Worm (Caenorhabditis elegans) whole organism, L1 larva: Measurements from ENCODE around the gene F21D12.2.

Experiments
- C34B4.2 ChIP-seq: sonication (generic microtip); optimal IDR thresholded peaks from 2 replicates; lab custom pipeline; 2017; ENCODE audit warnings: mild to moderate bottlenecking, missing genetic modification characterization, missing compliant biosample characterization
- aha-1 ChIP-seq: fragments of 150-350 bp; optimal IDR thresholded peaks from 2 replicates; lab custom pipeline; 2014; ENCODE audit warnings: missing biosample characterization, missing genetic modification characterization
- alr-1 ChIP-seq: fragments of 200-800 bp; sonication (Bioruptor generic); optimal IDR thresholded peaks from 2 replicates; lab custom pipeline; 2018; ENCODE audit warnings: borderline replicate concordance, mild to moderate bottlenecking, missing genetic modification characterization, missing compliant biosample characterization
- ceh-82 ChIP-seq, 3 experiments: fragments of 150-350 bp in 1 of 3; sonication (generic microtip) in 2 of 3; optimal IDR thresholded peaks; 2 replicates each; lab custom pipeline; 2014 to 2017; ENCODE audit warnings: missing biosample characterization in 3 of 3, missing genetic modification characterization in 3 of 3
- lin-39 ChIP-seq: fragments of 150-350 bp; optimal IDR thresholded peaks from 2 replicates; lab custom pipeline; 2014; ENCODE audit warnings: missing biosample characterization, missing genetic modification reagents, missing genetic modification characterization
- mdl-1 ChIP-seq, 2 experiments: fragments of 150-350 bp; optimal IDR thresholded peaks; 2 replicates each; lab custom pipeline; 2014 to 2017; ENCODE audit warnings: missing biosample characterization in 2 of 2, missing genetic modification characterization in 2 of 2, inconsistent platforms in 1 of 2
- nhr-237 ChIP-seq: fragments of 150-350 bp; optimal IDR thresholded peaks from 2 replicates; lab custom pipeline; 2014; ENCODE audit warnings: missing biosample characterization, missing genetic modification characterization
- snpc-4 ChIP-seq: fragments of 150-350 bp; optimal IDR thresholded peaks from 2 replicates; lab custom pipeline; 2014; ENCODE audit warnings: missing biosample characterization, missing genetic modification characterization
- unc-130 ChIP-seq: fragments of 150-350 bp; optimal IDR thresholded peaks from 2 replicates; lab custom pipeline; 2017; ENCODE audit warnings: missing biosample characterization, missing genetic modification characterization, inconsistent platforms
- zag-1 ChIP-seq: fragments of 150-350 bp; optimal IDR thresholded peaks from 2 replicates; lab custom pipeline; 2014; ENCODE audit warnings: missing biosample characterization, missing genetic modification characterization
- ztf-11 ChIP-seq, 2 experiments: sonication (generic microtip); optimal IDR thresholded peaks; 2 replicates each; lab custom pipeline; 2016 to 2017; ENCODE audit warnings: missing genetic modification characterization in 2 of 2, missing biosample characterization in 1 of 2, missing compliant biosample characterization in 1 of 2
- ztf-4 ChIP-seq: fragments of 150-350 bp; optimal IDR thresholded peaks from 2 replicates; lab custom pipeline; 2014; ENCODE audit warnings: missing biosample characterization, missing genetic modification characterization

ce11 chrII:7305558-7305957 lies 12.0 kb upstream of the F21D12.2 start, which contains the start of gene brf-1:
- no peak for TF ChIP-seq unc-130 (tag; lab: Kevin White, UChicago)
- no peak for TF ChIP-seq nhr-237 (tag; lab: Kevin White, UChicago)
- TF ChIP-seq alr-1 (tag; lab: Kevin White, UChicago), result no peak
- TF ChIP-seq ztf-11 (tag; optimal IDR thresholded peaks at IDR 0.05; lab: Kevin White, UChicago), result no peak
- TF ChIP-seq lin-39 (tag; lab: Kevin White, UChicago), result no peak
- no peak for TF ChIP-seq aha-1 (tag; lab: Kevin White, UChicago)
- TF ChIP-seq C34B4.2 (tag; lab: Kevin White, UChicago), result no peak
- TF ChIP-seq snpc-4 (tag; lab: Kevin White, UChicago), result no peak
- TF ChIP-seq ceh-82 (tag; optimal IDR thresholded peaks at IDR 0.05; lab: Kevin White, UChicago), result no peak
- no peak for TF ChIP-seq zag-1
- no peak for TF ChIP-seq mdl-1 (tag; optimal IDR thresholded peaks at IDR 0.05; lab: Kevin White, UChicago)
- no peak for TF ChIP-seq ztf-4
